Fruit fly (Drosophila melanogaster): ENCODE data around the gene D19A.

The D19A gene

dm6 chr3L:6157327-6158032 is 31.4 kb downstream of the D19A start, which contains the start of gene CG13297 (continued):
- TF ChIP-seq CG1602 (GFP tag; optimal IDR thresholded peaks at IDR 0.05) (peak; percentile 13), CG2120 (GFP tag; optimal IDR thresholded peaks at IDR 0.05) (no peak), az2 (GFP tag; optimal IDR thresholded peaks at IDR 0.05) (peak; percentile 42), disco-r (GFP tag; optimal IDR thresholded peaks at IDR 0.05) (no peak), pros (GFP tag; optimal IDR thresholded peaks at IDR 0.05) (peak; percentile 86), grn (GFP tag; optimal IDR thresholded peaks at IDR 0.05) (peak; percentile 76), Meics (GFP tag; optimal IDR thresholded peaks at IDR 0.05) (peak; percentile 42), CG15073 (GFP tag; optimal IDR thresholded peaks at IDR 0.05) (no peak), Dad (GFP tag; optimal IDR thresholded peaks at IDR 0.05) (no peak), CHES-1-like (GFP tag; optimal IDR thresholded peaks at IDR 0.05) (no peak), CG32767 (GFP tag; IDR thresholded peaks at IDR 0.05) (peak; percentile 69; the same call in 1 of the 2 replicates), pzg (GFP tag; optimal IDR thresholded peaks at IDR 0.05) (no peak), ttk (GFP tag; IDR thresholded peaks at IDR 0.05) (peak; percentile 39; the same call in 1 of the 2 replicates), CG12299 (tag; optimal IDR thresholded peaks at IDR 0.05) (peak; percentile 12), Rfx (GFP tag; IDR thresholded peaks at IDR 0.05) (0 out of 2 replicates have a peak, but pooled peaks have one; percentile 22), nerfin-1 (tag; optimal IDR thresholded peaks at IDR 0.05) (peak; percentile 64), run (tag; optimal IDR thresholded peaks at IDR 0.05) (peak; percentile 60), CG8924 (tag; optimal IDR thresholded peaks at IDR 0.05) (peak; percentile 66), CG7556 (GFP tag; optimal IDR thresholded peaks at IDR 0.05) (peak; percentile 55), CG11695 (GFP tag; IDR thresholded peaks at IDR 0.05) (peak; percentile 76), HLH3B (GFP tag; IDR thresholded peaks at IDR 0.05) (peak; percentile 62), tll (GFP tag; optimal IDR thresholded peaks at IDR 0.05) (no peak), CG9215 (GFP tag; IDR thresholded peaks at IDR 0.05) (0 out of 2 replicates have a peak, but pooled peaks have one; percentile 8), CG34224 (GFP tag; IDR thresholded peaks at IDR 0.05; ENCODE audit: partially characterized antibody) (no peak), sqz (GFP tag; optimal IDR thresholded peaks at IDR 0.05) (peak; percentile 35), tin (GFP tag; optimal IDR thresholded peaks at IDR 0.05) (peak; percentile 6), Abd-B (GFP tag; optimal IDR thresholded peaks at IDR 0.05) (peak; percentile 53), CG5245 (GFP tag; optimal IDR thresholded peaks at IDR 0.05) (no peak), CG13424 (tag; optimal IDR thresholded peaks at IDR 0.05) (peak; percentile 76), CG17385 (GFP tag; optimal IDR thresholded peaks at IDR 0.05) (peak; percentile 20), CG7839 (tag; optimal IDR thresholded peaks at IDR 0.05) (peak; percentile 64), lilli (GFP tag; optimal IDR thresholded peaks at IDR 0.05) (no peak), Hr51 (GFP tag; optimal IDR thresholded peaks at IDR 0.05) (peak in 1 of 2 experiments; percentile 84), bab2 (GFP tag; optimal IDR thresholded peaks at IDR 0.05) (no peak), ewg (GFP tag; optimal IDR thresholded peaks at IDR 0.05) (peak; percentile 21), Ada2b (GFP tag; IDR thresholded peaks at IDR 0.05) (0 out of 2 replicates have a peak, but pooled peaks have one; percentile 30), Fer3 (tag; optimal IDR thresholded peaks at IDR 0.05) (peak; percentile 35), Xrp1 (GFP tag; IDR thresholded peaks at IDR 0.05) (peak; percentile 33; the same call in 1 of the 2 replicates), CG4424 (GFP tag; optimal IDR thresholded peaks at IDR 0.05) (peak; percentile 41), tgo (GFP tag; IDR thresholded peaks at IDR 0.05) (peak; percentile 60; the same call in 2 of the 3 replicates), CG10366 (GFP tag; IDR thresholded peaks at IDR 0.05) (peak; percentile 61), E2f2 (GFP tag; IDR thresholded peaks at IDR 0.05) (0 out of 2 replicates have a peak, but pooled peaks have one; percentile 10), oc (tag; optimal IDR thresholded peaks at IDR 0.05) (peak; percentile 16), D19B (GFP tag; optimal IDR thresholded peaks at IDR 0.05) (peak; percentile 30), H2.0 (GFP tag; IDR thresholded peaks at IDR 0.05) (no peak), ssp (GFP tag; IDR thresholded peaks at IDR 0.05) (no peak; the same call in 1 of the 2 replicates), CG32772 (GFP tag; IDR thresholded peaks at IDR 0.05) (0 out of 2 replicates have a peak, but pooled peaks have one; percentile 14), CG17328 (GFP tag; IDR thresholded peaks at IDR 0.05) (no peak), gsb-n (tag; optimal IDR thresholded peaks at IDR 0.05) (peak; percentile 17)
